Fruit fly (Drosophila melanogaster) whole organism, embryonic: ENCODE results near the gene AstA-R1.

Experiments
- Aef1 ChIP-seq: fragments of 200-800 bp; sonication (Bioruptor generic); IDR thresholded peaks from 3 replicates; pipeline ENCODE4 v1.3.6; 2022; ENCODE audit warnings: missing biosample characterization, missing genetic modification characterization
- CG10267 ChIP-seq: fragments of 200-800 bp; sonication (Bioruptor generic); optimal IDR thresholded peaks from 2 replicates; lab custom pipeline; 2018; ENCODE audit warnings: missing biosample characterization, mild to moderate bottlenecking, missing genetic modification characterization, moderate library complexity
- CG13296 ChIP-seq: fragments of 200-800 bp; sonication (Bioruptor generic); optimal IDR thresholded peaks from 3 replicates; lab custom pipeline; 2018; ENCODE audit warnings: missing biosample characterization, mild to moderate bottlenecking, missing genetic modification characterization
- CG14014 ChIP-seq: fragments of 200-800 bp; sonication (Bioruptor generic); IDR thresholded peaks from 2 replicates; pipeline ENCODE4 v1.3.6; 2022; ENCODE audit warnings: missing biosample characterization, missing genetic modification characterization
- CG14860 ChIP-seq: fragments of 200-800 bp; sonication (Bioruptor generic); IDR thresholded peaks from 3 replicates; pipeline ENCODE4 v1.3.6; 2022; ENCODE audit warnings: missing biosample characterization, missing genetic modification characterization; ENCODE audit not compliant: partially characterized antibody
- CG1529 ChIP-seq: fragments of 200-800 bp; sonication (Bioruptor generic); optimal IDR thresholded peaks from 3 replicates; lab custom pipeline; 2018; ENCODE audit warnings: missing biosample characterization, missing genetic modification characterization
- CG17328 ChIP-seq: fragments of 200-800 bp; sonication (Bioruptor generic); IDR thresholded peaks from 2 replicates; pipeline ENCODE4 v1.3.6; 2022; ENCODE audit warnings: missing biosample characterization, missing genetic modification characterization
- CG17568 ChIP-seq: fragments of 200-800 bp; sonication (Bioruptor generic); optimal IDR thresholded peaks from 2 replicates; lab custom pipeline; 2018; ENCODE audit warnings: missing biosample characterization, mild to moderate bottlenecking, missing genetic modification characterization, moderate library complexity
- CG2889 ChIP-seq: fragments of 200-800 bp; sonication (Bioruptor generic); IDR thresholded peaks from 3 replicates; pipeline ENCODE4 v1.3.6; 2022; ENCODE audit warnings: missing biosample characterization, missing genetic modification characterization
- CG30403 ChIP-seq: fragments of 200-800 bp; sonication (Bioruptor generic); optimal IDR thresholded peaks from 3 replicates; lab custom pipeline; 2016; ENCODE audit warnings: missing biosample characterization, missing genetic modification characterization
- CG4328 ChIP-seq: fragments of 200-800 bp; sonication (Bioruptor generic); optimal IDR thresholded peaks from 3 replicates; lab custom pipeline; 2017; ENCODE audit warnings: missing biosample characterization, missing genetic modification reagents, missing genetic modification characterization
- CG9797 ChIP-seq: fragments of 200-800 bp; sonication (Bioruptor generic); optimal IDR thresholded peaks from 3 replicates; lab custom pipeline; 2018; ENCODE audit warnings: missing biosample characterization, mild to moderate bottlenecking, missing genetic modification characterization
- Fer3 ChIP-seq: fragments of 200-800 bp; sonication (Bioruptor generic); optimal IDR thresholded peaks from 2 replicates; lab custom pipeline; 2018; ENCODE audit warnings: missing biosample characterization, mild to moderate bottlenecking, missing genetic modification characterization, moderate library complexity
- HLH54F ChIP-seq: fragments of 200-800 bp; sonication (Bioruptor generic); optimal IDR thresholded peaks from 3 replicates; lab custom pipeline; 2016; ENCODE audit warnings: missing biosample characterization, missing genetic modification characterization
- Hand ChIP-seq: fragments of 200-800 bp; sonication (Bioruptor generic); optimal IDR thresholded peaks from 2 replicates; lab custom pipeline; 2017; ENCODE audit warnings: mild to moderate bottlenecking, missing biosample characterization, missing genetic modification reagents, missing genetic modification characterization
- MBD-R2 ChIP-seq: fragments of 200-800 bp; sonication (Bioruptor generic); IDR thresholded peaks from 2 replicates; pipeline ENCODE4 v1.3.6; 2022; ENCODE audit warnings: missing biosample characterization, missing genetic modification characterization
- Med ChIP-seq: fragments of 200-800 bp; sonication (Bioruptor generic); peaks from one replicate; lab custom pipeline; 2016; ENCODE audit warnings: missing biosample characterization, missing genetic modification characterization, mild to moderate bottlenecking, inconsistent platforms, moderate library complexity
- NFAT ChIP-seq: fragments of 200-800 bp; sonication (Bioruptor generic); IDR thresholded peaks from 2 replicates; pipeline ENCODE4 v1.3.6; 2022; ENCODE audit warnings: missing biosample characterization, missing genetic modification characterization
- NK7.1 ChIP-seq: fragments of 200-800 bp; sonication (Bioruptor generic); optimal IDR thresholded peaks from 3 replicates; lab custom pipeline; 2016; ENCODE audit warnings: missing biosample characterization, missing genetic modification characterization
- Nf-YA ChIP-seq: fragments of 200-800 bp; sonication (Bioruptor generic); IDR thresholded peaks from 2 replicates; pipeline ENCODE4 v1.3.6; 2022; ENCODE audit warnings: missing biosample characterization, missing genetic modification characterization
- Sry-β ChIP-seq: fragments of 200-800 bp; sonication (Bioruptor generic); optimal IDR thresholded peaks from 2 replicates; lab custom pipeline; 2018; ENCODE audit warnings: missing biosample characterization, mild to moderate bottlenecking, missing genetic modification characterization, moderate library complexity
- Vsx1 ChIP-seq: fragments of 200-800 bp; sonication (Bioruptor generic); optimal IDR thresholded peaks from 2 replicates; lab custom pipeline; 2017; ENCODE audit warnings: missing biosample characterization, mild to moderate bottlenecking, missing genetic modification characterization, missing genetic modification reagents
- ara ChIP-seq: fragments of 200-800 bp; sonication (Bioruptor generic); IDR thresholded peaks from 2 replicates; pipeline ENCODE4 v1.3.6; 2022; ENCODE audit warnings: missing biosample characterization, missing genetic modification characterization
- ato ChIP-seq: fragments of 200-800 bp; sonication (Bioruptor generic); IDR thresholded peaks from 2 replicates; pipeline ENCODE4 v1.3.6; 2022; ENCODE audit warnings: missing biosample characterization, missing genetic modification characterization; ENCODE audit not compliant: partially characterized antibody
- bab2 ChIP-seq: fragments of 200-800 bp; sonication (Bioruptor generic); optimal IDR thresholded peaks from 2 replicates; lab custom pipeline; 2016; ENCODE audit warnings: missing biosample characterization, missing genetic modification characterization
- bbx ChIP-seq: fragments of 200-800 bp; sonication (Bioruptor generic); IDR thresholded peaks from 2 replicates; pipeline ENCODE4 v1.3.6; 2022; ENCODE audit warnings: missing biosample characterization, missing genetic modification characterization; ENCODE audit not compliant: partially characterized antibody
- br ChIP-seq: fragments of >200 bp; optimal IDR thresholded peaks from 2 replicates; lab custom pipeline; 2017
- chif ChIP-seq, 2 experiments: fragments of 200-800 bp; sonication (Bioruptor generic); optimal IDR thresholded peaks; 3 replicates each; lab custom pipeline; 2016; ENCODE audit warnings: missing biosample characterization in 2 of 2, missing genetic modification characterization in 2 of 2
- danr ChIP-seq: fragments of 200-800 bp; sonication (Bioruptor generic); IDR thresholded peaks from 2 replicates; pipeline ENCODE4 v1.3.6; 2022; ENCODE audit warnings: missing biosample characterization, missing genetic modification characterization
- dimm ChIP-seq: fragments of 200-800 bp; sonication (Bioruptor generic); IDR thresholded peaks from 2 replicates; pipeline ENCODE4 v1.3.6; 2022; ENCODE audit warnings: missing biosample characterization, missing genetic modification characterization
- ftz-f1 ChIP-seq: fragments of 200-800 bp; sonication (Bioruptor generic); optimal IDR thresholded peaks from 2 replicates; lab custom pipeline; 2016; ENCODE audit warnings: missing biosample characterization, missing genetic modification characterization
- gcm2 ChIP-seq: fragments of 200-800 bp; sonication (Bioruptor generic); optimal IDR thresholded peaks from 2 replicates; lab custom pipeline; 2016; ENCODE audit warnings: missing biosample characterization, missing genetic modification characterization
- h ChIP-seq: fragments of >200 bp; optimal IDR thresholded peaks from 2 replicates; lab custom pipeline; 2017
- hth ChIP-seq: fragments of >200 bp; optimal IDR thresholded peaks from 2 replicates; lab custom pipeline; 2017; ENCODE audit warnings: inconsistent platforms
- ind ChIP-seq: fragments of 200-800 bp; sonication (Bioruptor generic); optimal IDR thresholded peaks from 3 replicates; lab custom pipeline; 2016; ENCODE audit warnings: missing biosample characterization, missing genetic modification characterization
- ken ChIP-seq: fragments of 200-800 bp; sonication (Bioruptor generic); IDR thresholded peaks from 3 replicates; pipeline ENCODE4 v1.3.6; 2022; ENCODE audit warnings: missing biosample characterization, missing genetic modification characterization
- knrl ChIP-seq: fragments of 200-800 bp; sonication (Bioruptor generic); IDR thresholded peaks from 3 replicates; pipeline ENCODE4 v1.3.6; 2022; ENCODE audit warnings: missing biosample characterization, missing genetic modification characterization; ENCODE audit not compliant: partially characterized antibody
- lbe ChIP-seq: fragments of 200-800 bp; sonication (Bioruptor generic); optimal IDR thresholded peaks from 2 replicates; lab custom pipeline; 2016; ENCODE audit warnings: missing biosample characterization, mild to moderate bottlenecking, missing genetic modification characterization
- phol ChIP-seq: fragments of 200-800 bp; sonication (Bioruptor generic); optimal IDR thresholded peaks from 3 replicates; lab custom pipeline; 2018; ENCODE audit warnings: missing biosample characterization, mild to moderate bottlenecking, missing genetic modification characterization, moderate library complexity
- prd ChIP-seq, 3 experiments: fragments of >200 bp in 2 of 3; fragments of 200-800 bp in 1 of 3; sonication (Bioruptor generic) in 1 of 3; optimal IDR thresholded peaks in 2 of 3; IDR thresholded peaks in 1 of 3; 2 replicates in 2 of 3; 3 replicates in 1 of 3; pipeline versions ENCODE4 v1.3.6 to Lab custom; 2017 to 2022; ENCODE audit warnings: missing biosample characterization in 1 of 3, missing genetic modification characterization in 1 of 3
- pros ChIP-seq: fragments of 200-800 bp; sonication (Bioruptor generic); optimal IDR thresholded peaks from 3 replicates; lab custom pipeline; 2019; ENCODE audit warnings: missing biosample characterization, mild to moderate bottlenecking, missing genetic modification characterization, moderate library complexity
- ranshi ChIP-seq: fragments of 200-800 bp; sonication (Bioruptor generic); IDR thresholded peaks from 2 replicates; pipeline ENCODE4 v1.3.6; 2022; ENCODE audit warnings: missing biosample characterization, missing genetic modification characterization
- row ChIP-seq: fragments of 200-800 bp; sonication (Bioruptor generic); IDR thresholded peaks from 3 replicates; pipeline ENCODE4 v1.3.6; 2022; ENCODE audit warnings: missing biosample characterization, missing genetic modification characterization
- salm ChIP-seq: fragments of 200-800 bp; sonication (Bioruptor generic); optimal IDR thresholded peaks from 2 replicates; lab custom pipeline; 2018; ENCODE audit warnings: missing biosample characterization, mild to moderate bottlenecking, missing genetic modification characterization
- sd ChIP-seq: fragments of 200-800 bp; sonication (Bioruptor generic); optimal IDR thresholded peaks from 3 replicates; lab custom pipeline; 2018; ENCODE audit warnings: missing biosample characterization, mild to moderate bottlenecking, missing genetic modification characterization, moderate library complexity
- shn ChIP-seq: fragments of 200-800 bp; sonication (Bioruptor generic); optimal IDR thresholded peaks from 3 replicates; lab custom pipeline; 2016; ENCODE audit warnings: missing biosample characterization, missing genetic modification characterization
- vnd ChIP-seq: fragments of 200-800 bp; sonication (Bioruptor generic); IDR thresholded peaks from 3 replicates; pipeline ENCODE4 v1.3.6; 2022; ENCODE audit warnings: missing biosample characterization, missing genetic modification characterization; ENCODE audit not compliant: partially characterized antibody
- zen2 ChIP-seq: fragments of 200-800 bp; sonication (Bioruptor generic); IDR thresholded peaks from 3 replicates; pipeline ENCODE4 v1.3.6; 2022; ENCODE audit warnings: missing biosample characterization, missing genetic modification characterization; ENCODE audit not compliant: partially characterized antibody

Gene AstA-R1

DNA sequence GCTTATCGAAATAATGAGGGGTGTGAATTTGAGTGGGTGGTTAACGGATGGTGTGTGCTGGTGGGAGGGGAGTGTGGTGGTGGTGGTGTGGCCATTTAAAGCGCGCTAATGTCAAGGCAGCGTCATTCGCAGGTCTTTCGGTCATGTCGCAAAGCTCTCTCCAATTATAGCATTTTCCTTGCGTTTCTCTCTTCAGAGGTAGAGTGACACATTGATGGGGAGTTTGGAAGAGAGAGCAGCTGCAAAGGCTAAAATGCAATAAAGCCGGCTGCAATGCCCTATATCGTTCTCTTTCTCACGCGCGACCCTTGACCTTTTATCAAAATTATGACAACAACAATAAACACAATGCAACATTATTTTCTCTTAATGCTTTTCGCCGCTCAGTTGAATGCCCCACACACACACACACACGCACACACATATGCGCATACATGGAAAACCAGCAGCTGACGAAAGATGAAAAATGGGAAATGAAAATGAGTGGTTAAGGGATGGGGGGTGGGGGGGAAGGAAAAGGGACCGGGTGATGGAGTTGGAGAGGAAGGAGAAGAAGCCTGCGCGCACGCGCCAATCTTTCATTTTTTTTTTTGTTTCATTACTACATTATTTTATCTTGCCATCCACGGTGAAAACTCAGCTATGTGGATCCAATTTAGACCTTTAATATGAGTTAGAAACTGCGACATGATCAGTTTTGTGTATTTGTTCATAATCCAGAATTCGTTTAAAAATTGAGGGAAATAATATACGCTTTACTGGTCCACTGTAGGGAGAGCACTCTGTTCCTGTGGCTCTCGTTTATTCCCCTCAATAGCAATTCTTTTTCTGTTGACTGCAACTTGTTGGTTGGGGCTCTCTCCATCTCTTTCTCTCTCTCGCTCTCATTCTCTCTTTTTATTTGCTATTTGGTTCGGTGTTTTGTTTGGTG is 117.6 kb downstream of the AstA-R1 start (continued):
- TF ChIP-seq CG4328 (GFP tag; lab: Kevin White, UChicago) (peak; percentile 52), MBD-R2 (GFP tag; lab: Robert Waterston, UW) (peak; percentile 45; the same call in 1 of the 2 replicates), CG10267 (peak; percentile 70), zen2 (GFP tag; lab: Robert Waterston, UW) (no peak), sd (tag; lab: Kevin White, UChicago) (peak; percentile 37), phol (tag; lab: Kevin White, UChicago) (peak; percentile 84), CG13296 (GFP tag; lab: Kevin White, UChicago) (peak; percentile 64), HLH54F (GFP tag; lab: Kevin White, UChicago) (peak; percentile 46), CG1529 (GFP tag; lab: Kevin White, UChicago) (peak; percentile 75), Aef1 (GFP tag; lab: Robert Waterston, UW) (peak; percentile 66), hth (lab: Kevin White, UChicago) (no peak), vnd (GFP tag; lab: Robert Waterston, UW) (no peak), knrl (no peak), ara (GFP tag; lab: Robert Waterston, UW) (peak; percentile 64; the same call in 1 of the 2 replicates), row (peak; percentile 88), prd (optimal IDR thresholded peaks at IDR 0.05; lab: Kevin White, UChicago) (no peak), prd (GFP tag; IDR thresholded peaks at IDR 0.05; lab: Robert Waterston, UW) (peak; percentile 79), Sry-β (GFP tag; lab: Kevin White, UChicago) (peak; percentile 1), Fer3 (peak; percentile 71), pros (GFP tag; lab: Kevin White, UChicago) (peak; percentile 16), ato (GFP tag; lab: Robert Waterston, UW) (no peak), CG14860 (GFP tag; lab: Robert Waterston, UW) (no peak), ftz-f1 (no peak), br (no peak), CG9797 (GFP tag; lab: Kevin White, UChicago) (no peak), ken (GFP tag; lab: Robert Waterston, UW) (peak; percentile 83), CG17568 (GFP tag; lab: Kevin White, UChicago) (peak; percentile 63), Hand (peak; percentile 76), chif (GFP tag; optimal IDR thresholded peaks at IDR 0.05; lab: Kevin White, UChicago) (peak; percentile 71 to 79), NK7.1 (GFP tag; lab: Kevin White, UChicago) (peak; percentile 68), CG30403 (peak; percentile 76), CG14014 (GFP tag; lab: Robert Waterston, UW) (peak; percentile 73), danr (GFP tag; lab: Robert Waterston, UW) (peak; percentile 21; the same call in 1 of the 2 replicates), salm (tag; lab: Kevin White, UChicago) (peak; percentile 64), dimm (GFP tag; lab: Robert Waterston, UW) (peak; percentile 66; the same call in 1 of the 2 replicates), gcm2 (GFP tag; lab: Kevin White, UChicago) (peak; percentile 31), NFAT (peak; percentile 34; the same call in 1 of the 2 replicates), bbx (GFP tag; lab: Robert Waterston, UW) (no peak), Med (GFP tag; lab: Kevin White, UChicago) (peak; percentile 94), ind (GFP tag; lab: Kevin White, UChicago) (peak; percentile 74), Vsx1 (GFP tag; lab: Kevin White, UChicago) (peak; percentile 40), ranshi (GFP tag; lab: Robert Waterston, UW) (peak; percentile 77), CG17328 (GFP tag; lab: Robert Waterston, UW) (peak; percentile 79), h (lab: Kevin White, UChicago) (no peak), bab2 (GFP tag; lab: Kevin White, UChicago) (peak; percentile 80), shn (GFP tag; lab: Kevin White, UChicago) (peak; percentile 27), Nf-YA (no peak), CG2889 (peak; percentile 45; the same call in 1 of the 3 replicates), lbe (peak; percentile 15)
